Fruit fly (Drosophila melanogaster): ENCODE data around the gene Ncc69.

dm6 chr3L:12392068-12392467 is 824 bp upstream of the Ncc69 start:
- TF ChIP-seq CG7045 (GFP tag; optimal IDR thresholded peaks at IDR 0.05) (no peak), CG14711 (tag; optimal IDR thresholded peaks at IDR 0.05) (no peak), kay (GFP tag; ENCODE audit: borderline replicate concordance) (no peak), Mnt (GFP tag; optimal IDR thresholded peaks at IDR 0.05) (no peak), Hr96 (GFP tag; optimal IDR thresholded peaks at IDR 0.05) (no peak), tj (GFP tag; optimal IDR thresholded peaks at IDR 0.05) (no peak), CG5204 (GFP tag; optimal IDR thresholded peaks at IDR 0.05) (no peak), toe (GFP tag; optimal IDR thresholded peaks at IDR 0.05) (no peak), pad (GFP tag; optimal IDR thresholded peaks at IDR 0.05) (no peak), CG12768 (GFP tag; optimal IDR thresholded peaks at IDR 0.05) (no peak), bab1 (GFP tag; optimal IDR thresholded peaks at IDR 0.05) (no peak), CG11617 (GFP tag; optimal IDR thresholded peaks at IDR 0.05) (no peak), ovo (GFP tag; optimal IDR thresholded peaks at IDR 0.05) (no peak)
